Fruit fly (Drosophila melanogaster) whole organism, embryonic: ENCODE data around the gene sud1.

Experiments
- CG11398 ChIP-seq: fragments of 200-800 bp; sonication (Bioruptor generic); optimal IDR thresholded peaks from 2 replicates; lab custom pipeline; 2016; ENCODE audit warnings: missing biosample characterization, missing genetic modification characterization
- Doc3 ChIP-seq: fragments of 200-800 bp; sonication (Bioruptor generic); IDR thresholded peaks from 3 replicates; pipeline ENCODE4 v1.3.6; 2022; ENCODE audit warnings: missing biosample characterization, missing genetic modification characterization; ENCODE audit not compliant: partially characterized antibody
- Sox100B ChIP-seq: fragments of 200-800 bp; sonication (Bioruptor generic); optimal IDR thresholded peaks from 3 replicates; lab custom pipeline; 2018; ENCODE audit warnings: missing biosample characterization, mild to moderate bottlenecking, missing genetic modification characterization
- nerfin-2 ChIP-seq: fragments of 200-800 bp; sonication (Bioruptor generic); IDR thresholded peaks from 2 replicates; pipeline ENCODE4 v1.3.6; 2022; ENCODE audit warnings: missing biosample characterization, missing genetic modification characterization; ENCODE audit not compliant: partially characterized antibody

DNA sequence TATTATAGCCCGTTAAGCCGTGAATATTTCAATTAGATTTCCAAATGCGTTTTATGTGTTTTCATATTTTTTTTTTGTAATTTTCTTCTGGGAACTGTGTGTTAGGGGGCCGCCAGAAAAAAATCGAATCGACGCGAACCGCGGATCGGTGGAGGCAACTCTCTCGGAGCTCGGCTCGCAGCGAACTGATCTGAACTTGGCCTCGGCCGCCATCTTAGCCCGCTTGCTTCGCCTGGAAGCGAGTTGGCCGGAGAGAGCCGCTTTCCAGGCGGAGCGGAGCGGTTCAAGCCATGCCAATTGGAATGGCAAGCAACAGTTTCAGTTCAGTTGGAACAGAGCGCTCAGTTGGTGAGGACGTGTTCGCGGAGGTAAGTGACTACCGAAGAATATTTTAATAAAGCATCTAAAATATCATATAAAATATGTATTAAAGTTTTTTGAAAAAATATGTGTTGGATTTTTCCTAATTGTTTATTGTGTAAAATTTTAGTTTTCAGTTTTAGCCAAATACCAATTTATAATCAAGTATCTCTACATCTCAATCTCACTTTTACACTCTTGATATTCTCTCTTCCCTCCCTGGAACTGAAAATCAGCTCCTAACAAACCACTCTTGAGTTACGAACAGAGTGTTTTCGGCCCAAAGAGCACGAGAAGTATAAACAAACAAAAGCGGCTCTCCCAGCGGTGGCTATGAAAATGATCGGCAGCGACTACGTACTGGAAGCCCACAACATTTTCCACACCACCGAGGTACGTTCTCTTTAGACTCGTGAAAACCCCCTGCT is 23.1 kb downstream of the sud1 start, which contains the start of the genes CG31121 and CG11069:
- TF ChIP-seq Doc3 (GFP tag; lab: Robert Waterston, UW) (no peak), CG11398 (no peak), nerfin-2 (GFP tag; lab: Robert Waterston, UW) (no peak), Sox100B (GFP tag; lab: Kevin White, UChicago) (no peak)
